Fruit fly (Drosophila melanogaster) whole organism, embryonic: ENCODE measurements around the gene CG14401.
A peak's percentile ranks its signal among the peaks of the same experiment; 100 is the strongest.

ENCODE experiments used
- ATbp ChIP-seq: fragments of 200-800 bp; sonication (Bioruptor generic); optimal IDR thresholded peaks from 2 replicates; lab custom pipeline; 2017; ENCODE audit warnings: missing biosample characterization, mild to moderate bottlenecking, missing genetic modification characterization, missing genetic modification reagents
- CG1024 ChIP-seq: fragments of 200-800 bp; sonication (Bioruptor generic); IDR thresholded peaks from 2 replicates; pipeline ENCODE4 v1.3.6; 2022; ENCODE audit warnings: missing biosample characterization, missing genetic modification characterization
- CG10543 ChIP-seq: fragments of 200-800 bp; sonication (Bioruptor generic); optimal IDR thresholded peaks from 3 replicates; lab custom pipeline; 2017; ENCODE audit warnings: missing biosample characterization, mild to moderate bottlenecking, missing genetic modification characterization, moderate library complexity
- CG13296 ChIP-seq: fragments of 200-800 bp; sonication (Bioruptor generic); optimal IDR thresholded peaks from 3 replicates; lab custom pipeline; 2018; ENCODE audit warnings: missing biosample characterization, mild to moderate bottlenecking, missing genetic modification characterization
- CG13894 ChIP-seq: fragments of 200-800 bp; sonication (Bioruptor generic); optimal IDR thresholded peaks from 3 replicates; lab custom pipeline; 2018; ENCODE audit warnings: missing biosample characterization, mild to moderate bottlenecking, missing genetic modification characterization, moderate library complexity
- CG14710 ChIP-seq: fragments of 200-800 bp; sonication (Bioruptor generic); optimal IDR thresholded peaks from 3 replicates; lab custom pipeline; 2019; ENCODE audit warnings: missing biosample characterization, mild to moderate bottlenecking, missing genetic modification characterization, moderate library complexity
- CG15269 ChIP-seq: fragments of 200-800 bp; sonication (Bioruptor generic); optimal IDR thresholded peaks from 2 replicates; lab custom pipeline; 2018; ENCODE audit warnings: missing biosample characterization, mild to moderate bottlenecking, missing genetic modification characterization, moderate library complexity
- CG15696 ChIP-seq: fragments of 200-800 bp; sonication (Bioruptor generic); optimal IDR thresholded peaks from 2 replicates; lab custom pipeline; 2019; ENCODE audit warnings: missing biosample characterization, mild to moderate bottlenecking, missing genetic modification characterization, moderate library complexity
- CG18476 ChIP-seq: fragments of 200-800 bp; sonication (Bioruptor generic); optimal IDR thresholded peaks from 2 replicates; lab custom pipeline; 2016; ENCODE audit warnings: missing biosample characterization, mild to moderate bottlenecking, missing genetic modification characterization
- CG2120 ChIP-seq: fragments of 200-800 bp; sonication (Bioruptor generic); optimal IDR thresholded peaks from 3 replicates; lab custom pipeline; 2016; ENCODE audit warnings: missing biosample characterization, missing genetic modification characterization
- CG2889 ChIP-seq: fragments of 200-800 bp; sonication (Bioruptor generic); IDR thresholded peaks from 3 replicates; pipeline ENCODE4 v1.3.6; 2022; ENCODE audit warnings: missing biosample characterization, missing genetic modification characterization
- CG34224 ChIP-seq: fragments of 200-800 bp; sonication (Bioruptor generic); IDR thresholded peaks from 3 replicates; pipeline ENCODE4 v1.3.6; 2022; ENCODE audit warnings: missing biosample characterization, missing genetic modification characterization; ENCODE audit not compliant: partially characterized antibody
- CG34376 ChIP-seq: fragments of 200-800 bp; sonication (Bioruptor generic); optimal IDR thresholded peaks from 2 replicates; lab custom pipeline; 2018; ENCODE audit warnings: missing biosample characterization, mild to moderate bottlenecking, missing genetic modification characterization
- CG3847 ChIP-seq: fragments of 200-800 bp; sonication (Bioruptor generic); IDR thresholded peaks from 2 replicates; pipeline ENCODE4 v1.3.6; 2022; ENCODE audit warnings: missing biosample characterization, missing genetic modification characterization
- CG4360 ChIP-seq: fragments of 200-800 bp; sonication (Bioruptor generic); IDR thresholded peaks from 2 replicates; pipeline ENCODE4 v1.3.6; 2022; ENCODE audit warnings: missing biosample characterization, missing genetic modification characterization
- CG5953 ChIP-seq: fragments of 200-800 bp; sonication (Bioruptor generic); IDR thresholded peaks from 2 replicates; pipeline ENCODE4 v1.3.6; 2022; ENCODE audit warnings: missing biosample characterization, missing genetic modification characterization
- CG6175 ChIP-seq: fragments of 200-800 bp; sonication (Bioruptor generic); IDR thresholded peaks from 3 replicates; pipeline ENCODE4 v1.3.6; 2022; ENCODE audit warnings: missing biosample characterization, missing genetic modification characterization
- D19A ChIP-seq: fragments of 200-800 bp; optimal IDR thresholded peaks from 3 replicates; lab custom pipeline; 2019; ENCODE audit warnings: missing biosample characterization, mild to moderate bottlenecking, missing genetic modification characterization, moderate library complexity
- E2f1 ChIP-seq: fragments of 200-800 bp; sonication (Bioruptor generic); IDR thresholded peaks from 2 replicates; pipeline ENCODE4 v1.3.6; 2022; ENCODE audit warnings: missing biosample characterization, missing genetic modification characterization
- GATAe ChIP-seq: fragments of 200-800 bp; sonication (Bioruptor generic); conservative IDR thresholded peaks from 2 replicates; pipeline ENCODE4 v1.3.6; 2022; ENCODE audit warnings: missing biosample characterization, missing genetic modification characterization
- H15 ChIP-seq: fragments of 200-800 bp; sonication (Bioruptor generic); IDR thresholded peaks from 3 replicates; pipeline ENCODE4 v1.3.6; 2022; ENCODE audit warnings: missing biosample characterization, missing genetic modification characterization
- Hand ChIP-seq: fragments of 200-800 bp; sonication (Bioruptor generic); optimal IDR thresholded peaks from 2 replicates; lab custom pipeline; 2017; ENCODE audit warnings: mild to moderate bottlenecking, missing biosample characterization, missing genetic modification reagents, missing genetic modification characterization
- Hey ChIP-seq: fragments of 200-800 bp; sonication (Bioruptor generic); optimal IDR thresholded peaks from 3 replicates; lab custom pipeline; 2018; ENCODE audit warnings: missing biosample characterization, mild to moderate bottlenecking, missing genetic modification characterization
- Hr3 ChIP-seq: fragments of 200-800 bp; sonication (Bioruptor generic); optimal IDR thresholded peaks from 3 replicates; lab custom pipeline; 2016; ENCODE audit warnings: missing biosample characterization, missing genetic modification characterization
- Hsf ChIP-seq: fragments of 200-800 bp; sonication (Bioruptor generic); optimal IDR thresholded peaks from 3 replicates; lab custom pipeline; 2016; ENCODE audit warnings: missing biosample characterization, missing genetic modification characterization
- Jarid2 ChIP-seq: fragments of 200-800 bp; sonication (Bioruptor generic); optimal IDR thresholded peaks from 3 replicates; lab custom pipeline; 2017; ENCODE audit warnings: mild to moderate bottlenecking, missing biosample characterization, missing genetic modification reagents, missing genetic modification characterization
- MTF-1 ChIP-seq: fragments of 200-800 bp; sonication (Bioruptor generic); optimal IDR thresholded peaks from 2 replicates; lab custom pipeline; 2018; ENCODE audit warnings: missing biosample characterization, mild to moderate bottlenecking, missing genetic modification characterization, borderline replicate concordance
- Max ChIP-seq: fragments of 200-800 bp; sonication (Bioruptor generic); optimal IDR thresholded peaks from 2 replicates; lab custom pipeline; 2016; ENCODE audit warnings: missing biosample characterization, mild to moderate bottlenecking, missing genetic modification characterization
- Med ChIP-seq: fragments of 200-800 bp; sonication (Bioruptor generic); peaks from one replicate; lab custom pipeline; 2016; ENCODE audit warnings: missing biosample characterization, missing genetic modification characterization, mild to moderate bottlenecking, inconsistent platforms, moderate library complexity
- NC2β ChIP-seq: fragments of 200-800 bp; sonication (Bioruptor generic); optimal IDR thresholded peaks from 2 replicates; lab custom pipeline; 2016; ENCODE audit warnings: missing biosample characterization, missing genetic modification characterization
- Neu2 ChIP-seq: fragments of 200-800 bp; sonication (Bioruptor generic); optimal IDR thresholded peaks from 3 replicates; lab custom pipeline; 2016; ENCODE audit warnings: missing biosample characterization, missing genetic modification characterization, borderline replicate concordance
- Nf-YA ChIP-seq: fragments of 200-800 bp; sonication (Bioruptor generic); IDR thresholded peaks from 2 replicates; pipeline ENCODE4 v1.3.6; 2022; ENCODE audit warnings: missing biosample characterization, missing genetic modification characterization
- Nf-YC ChIP-seq: fragments of 200-800 bp; optimal IDR thresholded peaks from 3 replicates; lab custom pipeline; 2019; ENCODE audit warnings: missing biosample characterization, mild to moderate bottlenecking, missing genetic modification characterization, moderate library complexity
- Poxn ChIP-seq: fragments of 200-800 bp; sonication (Bioruptor generic); IDR thresholded peaks from 2 replicates; pipeline ENCODE4 v1.3.6; 2022; ENCODE audit warnings: missing biosample characterization, missing genetic modification characterization
- Ptx1 ChIP-seq: fragments of 200-800 bp; sonication (Bioruptor generic); IDR thresholded peaks from 2 replicates; pipeline ENCODE4 v1.3.6; 2022; ENCODE audit warnings: missing biosample characterization, missing genetic modification characterization
- Sox100B ChIP-seq: fragments of 200-800 bp; sonication (Bioruptor generic); optimal IDR thresholded peaks from 3 replicates; lab custom pipeline; 2018; ENCODE audit warnings: missing biosample characterization, mild to moderate bottlenecking, missing genetic modification characterization
- Sox102F ChIP-seq: fragments of 200-800 bp; sonication (Bioruptor generic); optimal IDR thresholded peaks from 2 replicates; lab custom pipeline; 2018; ENCODE audit warnings: missing biosample characterization, mild to moderate bottlenecking, missing genetic modification characterization, moderate library complexity
- Tbp ChIP-seq: fragments of >200 bp; optimal IDR thresholded peaks from 2 replicates; lab custom pipeline; 2018; ENCODE audit warnings: missing biosample characterization, missing genetic modification characterization
- Usf ChIP-seq: fragments of 200-800 bp; sonication (Bioruptor generic); optimal IDR thresholded peaks from 2 replicates; lab custom pipeline; 2017; ENCODE audit warnings: missing genotype, missing biosample characterization, missing genetic modification characterization
- chinmo ChIP-seq: fragments of 200-800 bp; sonication (Bioruptor generic); IDR thresholded peaks from 4 replicates; pipeline ENCODE4 v1.3.6; 2022; ENCODE audit warnings: missing biosample characterization, missing genetic modification characterization; ENCODE audit not compliant: partially characterized antibody
- ftz-f1 ChIP-seq: fragments of 200-800 bp; sonication (Bioruptor generic); optimal IDR thresholded peaks from 2 replicates; lab custom pipeline; 2016; ENCODE audit warnings: missing biosample characterization, missing genetic modification characterization
- grn ChIP-seq: fragments of 200-800 bp; sonication (Bioruptor generic); optimal IDR thresholded peaks from 3 replicates; lab custom pipeline; 2017; ENCODE audit warnings: missing biosample characterization, missing genetic modification characterization
- gsb ChIP-seq: fragments of 200-800 bp; sonication (Bioruptor generic); IDR thresholded peaks from 2 replicates; pipeline ENCODE4 v1.3.6; 2022; ENCODE audit warnings: missing biosample characterization, missing genetic modification characterization
- hth ChIP-seq: fragments of >200 bp; optimal IDR thresholded peaks from 2 replicates; lab custom pipeline; 2017; ENCODE audit warnings: inconsistent platforms
- lab ChIP-seq: fragments of 200-800 bp; sonication (Bioruptor generic); optimal IDR thresholded peaks from 3 replicates; lab custom pipeline; 2017; ENCODE audit warnings: missing biosample characterization, missing genetic modification characterization, mild to moderate bottlenecking, moderate library complexity, missing genetic modification reagents
- lmd ChIP-seq: fragments of 200-800 bp; sonication (Bioruptor generic); IDR thresholded peaks from 2 replicates; pipeline ENCODE4 v1.3.6; 2022; ENCODE audit warnings: missing biosample characterization, missing genetic modification characterization
- sc ChIP-seq, 3 experiments: fragments of >200 bp in 2 of 3; fragments of 200-800 bp in 1 of 3; sonication (Bioruptor generic) in 1 of 3; optimal IDR thresholded peaks; 2 replicates in 2 of 3; 3 replicates in 1 of 3; lab custom pipeline; 2017; ENCODE audit warnings: mild to moderate bottlenecking in 1 of 3, missing biosample characterization in 1 of 3, missing genetic modification characterization in 1 of 3, missing genetic modification reagents in 1 of 3
- shn ChIP-seq: fragments of 200-800 bp; sonication (Bioruptor generic); optimal IDR thresholded peaks from 3 replicates; lab custom pipeline; 2016; ENCODE audit warnings: missing biosample characterization, missing genetic modification characterization
- usp ChIP-seq: fragments of >200 bp; optimal IDR thresholded peaks from 2 replicates; lab custom pipeline; 2017; ENCODE audit warnings: missing biosample characterization, missing genetic modification characterization
- wdn ChIP-seq: fragments of 200-800 bp; sonication (Bioruptor generic); IDR thresholded peaks from 2 replicates; pipeline ENCODE4 v1.3.6; 2022; ENCODE audit warnings: missing biosample characterization, missing genetic modification characterization

CG14401 gene

dm6 chr2L:20883624-20884220 is 14.1 kb downstream of the CG14401 start:
- TF ChIP-seq Hey (tag; lab: Kevin White, UChicago) = peak; percentile 28
- no peak for TF ChIP-seq CG2889
- TF ChIP-seq NC2β (GFP tag; lab: Kevin White, UChicago) = no peak
- TF ChIP-seq Jarid2 (GFP tag; lab: Kevin White, UChicago) = no peak
- no peak for TF ChIP-seq Poxn (GFP tag; lab: Robert Waterston, UW)
- peak; percentile 15; the same call in 1 of the 2 replicates for TF ChIP-seq CG4360 (GFP tag; lab: Robert Waterston, UW)
- no peak for TF ChIP-seq CG5953 (GFP tag; lab: Robert Waterston, UW)
- TF ChIP-seq Nf-YC (tag; lab: Kevin White, UChicago) = no peak
- no peak for TF ChIP-seq CG34224
- no peak for TF ChIP-seq usp
- TF ChIP-seq CG13296 (GFP tag; lab: Kevin White, UChicago) = peak; percentile 21
- TF ChIP-seq CG6175 (GFP tag; lab: Robert Waterston, UW) = no peak
- no peak for TF ChIP-seq CG1024
- TF ChIP-seq Usf (GFP tag; lab: Kevin White, UChicago) = no peak
- no peak for TF ChIP-seq CG15696 (tag; lab: Kevin White, UChicago)
- TF ChIP-seq CG18476 (GFP tag; lab: Kevin White, UChicago) = no peak
- TF ChIP-seq CG14710 (tag; lab: Kevin White, UChicago) = no peak
- TF ChIP-seq H15 (GFP tag; lab: Robert Waterston, UW) = no peak
- TF ChIP-seq grn (GFP tag; lab: Kevin White, UChicago) = peak; percentile 92
- no peak for TF ChIP-seq ftz-f1
- 0 out of 2 replicates have a peak, but pooled peaks have one; percentile 7 for TF ChIP-seq wdn (GFP tag; lab: Robert Waterston, UW)
- 0 out of 2 replicates have a peak, but pooled peaks have one; percentile 11 for TF ChIP-seq Ptx1 (GFP tag; lab: Robert Waterston, UW)
- TF ChIP-seq Hand (GFP tag; lab: Kevin White, UChicago) = no peak
- TF ChIP-seq CG10543 (GFP tag; lab: Kevin White, UChicago) = peak; percentile 32
- TF ChIP-seq Neu2 (GFP tag; lab: Kevin White, UChicago) = no peak
- 0 out of 2 replicates have a peak, but pooled peaks have one; percentile 7 for TF ChIP-seq E2f1
- TF ChIP-seq Sox102F (GFP tag; lab: Kevin White, UChicago) = no peak
- TF ChIP-seq Nf-YA = no peak
- peak; percentile 0 for TF ChIP-seq CG15269 (tag; lab: Kevin White, UChicago)
- no peak for TF ChIP-seq Max (GFP tag; lab: Kevin White, UChicago)
- no peak for TF ChIP-seq sc (optimal IDR thresholded peaks at IDR 0.05; lab: Kevin White, UChicago)
- TF ChIP-seq sc (GFP tag; optimal IDR thresholded peaks at IDR 0.05; lab: Kevin White, UChicago) = no peak
- TF ChIP-seq lmd = 0 out of 2 replicates have a peak, but pooled peaks have one; percentile 14
- no peak for TF ChIP-seq Tbp (GFP tag; lab: Kevin White, UChicago)
- peak; percentile 85; the same call in 3 of the 4 replicates for TF ChIP-seq chinmo
- peak; percentile 72 for TF ChIP-seq Med
- TF ChIP-seq lab (GFP tag; lab: Kevin White, UChicago) = peak; percentile 92
- no peak for TF ChIP-seq CG3847
- peak; percentile 68 for TF ChIP-seq GATAe
- no peak for TF ChIP-seq Hsf (GFP tag; lab: Kevin White, UChicago)
- no peak for TF ChIP-seq Sox100B
- no peak for TF ChIP-seq Hr3 (GFP tag; lab: Kevin White, UChicago)
- TF ChIP-seq CG13894 (tag; lab: Kevin White, UChicago) = peak; percentile 13
- TF ChIP-seq MTF-1 = no peak
- no peak for TF ChIP-seq shn (GFP tag; lab: Kevin White, UChicago)
- TF ChIP-seq D19A (tag; lab: Kevin White, UChicago) = no peak
- TF ChIP-seq hth (lab: Kevin White, UChicago) = no peak
- no peak for TF ChIP-seq gsb
- TF ChIP-seq CG2120 (GFP tag; lab: Kevin White, UChicago) = no peak
- peak; percentile 89 for TF ChIP-seq CG34376 (GFP tag; lab: Kevin White, UChicago)
- no peak for TF ChIP-seq ATbp (GFP tag; lab: Kevin White, UChicago)
